Worm (Caenorhabditis elegans) whole organism, late embryonic: Measurements from ENCODE around the gene mdt-27.

Source experiments
- C38D4.7 ChIP-seq: fragments of 200-800 bp; sonication (Bioruptor generic); optimal IDR thresholded peaks from 2 replicates; lab custom pipeline; 2018; ENCODE audit warnings: mild to moderate bottlenecking, missing genetic modification characterization, moderate library complexity, missing compliant biosample characterization
- K09A11.1 ChIP-seq: sonication (generic microtip); optimal IDR thresholded peaks from 2 replicates; lab custom pipeline; 2017; ENCODE audit warnings: antibody characterized with exemption, mild to moderate bottlenecking, missing genetic modification characterization, missing compliant biosample characterization; ENCODE audit not compliant: insufficient read depth
- T23F11.4 ChIP-seq: fragments of 200-800 bp; sonication (Bioruptor generic); optimal IDR thresholded peaks from 2 replicates; lab custom pipeline; 2018; ENCODE audit warnings: mild to moderate bottlenecking, missing genetic modification characterization, missing compliant biosample characterization
- ahr-1 ChIP-seq: sonication (generic microtip); optimal IDR thresholded peaks from 2 replicates; lab custom pipeline; 2016; ENCODE audit warnings: missing genetic modification characterization, missing compliant biosample characterization
- ceh-18 ChIP-seq: sonication (generic microtip); optimal IDR thresholded peaks from 2 replicates; lab custom pipeline; 2016; ENCODE audit warnings: missing genetic modification characterization, missing compliant biosample characterization
- ceh-30 ChIP-seq: fragments of 150-350 bp; optimal IDR thresholded peaks from 2 replicates; lab custom pipeline; 2014; ENCODE audit warnings: missing biosample characterization, missing genetic modification characterization
- ceh-31 ChIP-seq: sonication (generic microtip); optimal IDR thresholded peaks from 2 replicates; lab custom pipeline; 2016; ENCODE audit warnings: missing genetic modification characterization, missing compliant biosample characterization
- ceh-45 ChIP-seq: fragments of 200-800 bp; sonication (Bioruptor generic); IDR thresholded peaks from 2 replicates; pipeline ENCODE4 v1.3.6; 2022; ENCODE audit warnings: missing genetic modification reagents, missing genetic modification characterization, missing compliant biosample characterization
- ceh-48 ChIP-seq: sonication (generic microtip); optimal IDR thresholded peaks from 2 replicates; lab custom pipeline; 2016; ENCODE audit warnings: missing genetic modification characterization, inconsistent platforms, missing compliant biosample characterization
- ceh-9 ChIP-seq: sonication (generic microtip); optimal IDR thresholded peaks from 2 replicates; lab custom pipeline; 2016; ENCODE audit warnings: mild to moderate bottlenecking, missing genetic modification characterization, inconsistent platforms, missing compliant biosample characterization
- che-1 ChIP-seq: sonication (generic microtip); optimal IDR thresholded peaks from 2 replicates; lab custom pipeline; 2016; ENCODE audit warnings: mild to moderate bottlenecking, missing genetic modification characterization, missing compliant biosample characterization
- elt-2 ChIP-seq: sonication (generic microtip); optimal IDR thresholded peaks from 2 replicates; lab custom pipeline; 2016; ENCODE audit warnings: missing genetic modification reagents, missing genetic modification characterization, missing compliant biosample characterization
- elt-4 ChIP-seq: sonication (generic microtip); optimal IDR thresholded peaks from 2 replicates; lab custom pipeline; 2016; ENCODE audit warnings: missing genetic modification characterization, missing compliant biosample characterization
- fkh-10 ChIP-seq: fragments of 150-350 bp; optimal IDR thresholded peaks from 2 replicates; lab custom pipeline; 2014; ENCODE audit warnings: missing biosample characterization, missing genetic modification reagents, missing genetic modification characterization
- hlh-13 ChIP-seq: fragments of 200-800 bp; sonication (Bioruptor generic); optimal IDR thresholded peaks from 2 replicates; lab custom pipeline; 2018; ENCODE audit warnings: mild to moderate bottlenecking, missing genetic modification characterization, missing compliant biosample characterization
- hlh-15 ChIP-seq: sonication (generic microtip); optimal IDR thresholded peaks from 2 replicates; lab custom pipeline; 2016; ENCODE audit warnings: missing genetic modification characterization, missing compliant biosample characterization
- hlh-30 ChIP-seq: sonication (generic microtip); optimal IDR thresholded peaks from 2 replicates; lab custom pipeline; 2017; ENCODE audit warnings: antibody characterized with exemption, missing genetic modification characterization, missing compliant biosample characterization; ENCODE audit not compliant: insufficient read depth
- nfya-1 ChIP-seq: sonication (generic microtip); optimal IDR thresholded peaks from 2 replicates; lab custom pipeline; 2017; ENCODE audit warnings: missing genetic modification characterization, mild to moderate bottlenecking, missing compliant biosample characterization, antibody characterized with exemption, moderate library complexity
- nhr-11 ChIP-seq: fragments of 150-350 bp; optimal IDR thresholded peaks from 2 replicates; lab custom pipeline; 2014; ENCODE audit warnings: missing biosample characterization, missing genetic modification characterization
- nhr-232 ChIP-seq: sonication (generic microtip); optimal IDR thresholded peaks from 2 replicates; lab custom pipeline; 2016; ENCODE audit warnings: missing genetic modification characterization, missing compliant biosample characterization
- odd-2 ChIP-seq: sonication (generic microtip); optimal IDR thresholded peaks from 2 replicates; lab custom pipeline; 2017; ENCODE audit warnings: antibody characterized with exemption, mild to moderate bottlenecking, missing genetic modification characterization, missing compliant biosample characterization
- pag-3 ChIP-seq: sonication (generic microtip); optimal IDR thresholded peaks from 2 replicates; lab custom pipeline; 2016; ENCODE audit warnings: missing compliant biosample characterization, missing genetic modification characterization, borderline replicate concordance
- pax-1 ChIP-seq: fragments of 150-350 bp; optimal IDR thresholded peaks from 2 replicates; lab custom pipeline; 2014; ENCODE audit warnings: missing biosample characterization, missing genetic modification characterization
- pha-2 ChIP-seq: sonication (generic microtip); optimal IDR thresholded peaks from 2 replicates; lab custom pipeline; 2017; ENCODE audit warnings: mild to moderate bottlenecking, missing genetic modification characterization, missing compliant biosample characterization
- pqm-1 ChIP-seq: sonication (generic microtip); optimal IDR thresholded peaks from 2 replicates; lab custom pipeline; 2016; ENCODE audit warnings: missing genetic modification characterization, missing compliant biosample characterization
- ref-2 ChIP-seq: sonication (generic microtip); optimal IDR thresholded peaks from 2 replicates; lab custom pipeline; 2016; ENCODE audit warnings: missing genetic modification characterization, missing compliant biosample characterization
- rnt-1 ChIP-seq: sonication (generic microtip); optimal IDR thresholded peaks from 2 replicates; lab custom pipeline; 2016; ENCODE audit warnings: missing genetic modification characterization, missing compliant biosample characterization
- sox-2 ChIP-seq: fragments of 200-800 bp; sonication (Bioruptor generic); IDR thresholded peaks from 2 replicates; pipeline ENCODE4 v1.3.6; 2022; ENCODE audit warnings: missing genetic modification reagents, missing genetic modification characterization, missing compliant biosample characterization
- sox-4 ChIP-seq: sonication (generic microtip); optimal IDR thresholded peaks from 2 replicates; lab custom pipeline; 2017; ENCODE audit warnings: mild to moderate bottlenecking, missing genetic modification characterization, inconsistent platforms, missing compliant biosample characterization
- tbx-2 ChIP-seq: sonication (generic microtip); optimal IDR thresholded peaks from 2 replicates; lab custom pipeline; 2016; ENCODE audit warnings: missing genetic modification characterization, missing compliant biosample characterization
- tbx-7 ChIP-seq: sonication (generic microtip); optimal IDR thresholded peaks from 2 replicates; lab custom pipeline; 2016; ENCODE audit warnings: missing genotype, missing genetic modification characterization, missing compliant biosample characterization
- ttx-3 ChIP-seq: sonication (generic microtip); optimal IDR thresholded peaks from 2 replicates; lab custom pipeline; 2016; ENCODE audit warnings: missing genetic modification reagents, missing genetic modification characterization, missing compliant biosample characterization
- unc-42 ChIP-seq: sonication (generic microtip); optimal IDR thresholded peaks from 2 replicates; lab custom pipeline; 2016; ENCODE audit warnings: missing genotype, missing genetic modification characterization, missing compliant biosample characterization
- unc-86 ChIP-seq: sonication (generic microtip); optimal IDR thresholded peaks from 2 replicates; lab custom pipeline; 2016; ENCODE audit warnings: missing genetic modification characterization, missing compliant biosample characterization
- zip-5 ChIP-seq: sonication (generic microtip); optimal IDR thresholded peaks from 2 replicates; lab custom pipeline; 2016; ENCODE audit warnings: missing genetic modification characterization, missing compliant biosample characterization

Gene mdt-27

ce11 chrV:9247416-9247815 lies 34.0 kb upstream of the mdt-27 start (continued):
- TF ChIP-seq fkh-10 (GFP tag; lab: Kevin White, UChicago) (no peak), ceh-45 (GFP tag; lab: Robert Waterston, UW) (no peak), sox-4 (tag; lab: Kevin White, UChicago) (no peak)

- TF ChIP-seq C38D4.7 (no peak), nhr-11 (tag; lab: Kevin White, UChicago) (no peak), pag-3 (no peak), sox-4 (tag; lab: Kevin White, UChicago) (no peak), ahr-1 (no peak), ceh-18 (tag; lab: Kevin White, UChicago) (no peak), tbx-7 (tag; lab: Kevin White, UChicago) (no peak), elt-2 (tag; lab: Kevin White, UChicago) (no peak)
These were observed 32.8 kb upstream of the mdt-27 start, which contains the start of gene aat-2 for ce11 chrV:9246260-9246659. Gene aat-2, minus strand, starts transcription at chrV:9246360.

- TF ChIP-seq ceh-31 (tag; lab: Kevin White, UChicago): peak; percentile 30
- TF ChIP-seq nfya-1 (tag; lab: Kevin White, UChicago): peak; percentile 58
- TF ChIP-seq ceh-30 (tag; lab: Kevin White, UChicago): peak; percentile 57
- TF ChIP-seq unc-42 (tag; lab: Kevin White, UChicago): peak; percentile 76
- no peak for TF ChIP-seq ceh-45 (GFP tag; lab: Robert Waterston, UW)
- TF ChIP-seq, all 69 proteins: peak for 4
These were observed 29.9 kb upstream of the mdt-27 start, which contains the start of gene glo-4 for ce11 chrV:9243171-9243996. Gene glo-4, minus strand, starts transcription at chrV:9243221.

- TF ChIP-seq ref-2 (tag; lab: Kevin White, UChicago): no peak
- TF ChIP-seq nhr-11 (tag; lab: Kevin White, UChicago): no peak
- TF ChIP-seq sox-4 (tag; lab: Kevin White, UChicago): no peak
- no peak for TF ChIP-seq pqm-1
- TF ChIP-seq rnt-1 (tag; lab: Kevin White, UChicago): no peak
- TF ChIP-seq ceh-48 (tag; lab: Kevin White, UChicago): no peak
- no peak for TF ChIP-seq pha-2 (tag; lab: Kevin White, UChicago)
- TF ChIP-seq elt-4 (tag; lab: Kevin White, UChicago): no peak
- no peak for TF ChIP-seq nfya-1 (tag; lab: Kevin White, UChicago)
- no peak for TF ChIP-seq tbx-2 (tag; lab: Kevin White, UChicago)
- TF ChIP-seq hlh-30 (tag; lab: Kevin White, UChicago): no peak
- no peak for TF ChIP-seq zip-5 (tag; lab: Kevin White, UChicago)
- no peak for TF ChIP-seq che-1 (tag; lab: Kevin White, UChicago)
- no peak for TF ChIP-seq ceh-45 (GFP tag; lab: Robert Waterston, UW)
- TF ChIP-seq unc-42 (tag; lab: Kevin White, UChicago): no peak
- TF ChIP-seq ttx-3 (tag; lab: Kevin White, UChicago): no peak
- TF ChIP-seq hlh-13: no peak
- TF ChIP-seq pax-1 (tag; lab: Kevin White, UChicago): no peak
- no peak for TF ChIP-seq sox-2
- TF ChIP-seq ceh-9: no peak
These were observed 18.8 kb upstream of the mdt-27 start, which contains the start of gene F07C3.3 for ce11 chrV:9232296-9232695. Gene F07C3.3, minus strand, starts transcription at chrV:9232396.

- TF ChIP-seq che-1 (tag; lab: Kevin White, UChicago): no peak
- no peak for TF ChIP-seq T23F11.4 (GFP tag; lab: Kevin White, UChicago)
- TF ChIP-seq ceh-48 (tag; lab: Kevin White, UChicago): peak; percentile 30
- TF ChIP-seq unc-42 (tag; lab: Kevin White, UChicago): peak; percentile 61
- TF ChIP-seq ref-2 (tag; lab: Kevin White, UChicago): no peak
- TF ChIP-seq nhr-232 (tag; lab: Kevin White, UChicago): no peak
- TF ChIP-seq unc-86 (tag; lab: Kevin White, UChicago): no peak
- no peak for TF ChIP-seq hlh-15 (tag; lab: Kevin White, UChicago)
- TF ChIP-seq pax-1 (tag; lab: Kevin White, UChicago): no peak
- TF ChIP-seq ceh-18 (tag; lab: Kevin White, UChicago): no peak
- TF ChIP-seq K09A11.1 (tag; lab: Kevin White, UChicago): no peak
- TF ChIP-seq pqm-1: no peak
- peak; percentile 56 for TF ChIP-seq ceh-31 (tag; lab: Kevin White, UChicago)
- no peak for TF ChIP-seq pha-2 (tag; lab: Kevin White, UChicago)
- no peak for TF ChIP-seq odd-2 (tag; lab: Kevin White, UChicago)
These were observed 12.3 kb upstream of the mdt-27 start, which contains the start of gene F07C3.2 for ce11 chrV:9225675-9226144. Gene F07C3.2, plus strand, starts transcription at chrV:9226094.
